Worm (Caenorhabditis elegans) whole organism, mixed stage, embryonic: ENCODE measurements around the gene T02B11.9.

Source experiments
- elt-3 ChIP-seq: fragments of 150-350 bp; optimal IDR thresholded peaks from 2 replicates; lab custom pipeline; 2014; ENCODE audit warnings: missing biosample characterization, missing genetic modification characterization
- lsy-2 ChIP-seq: fragments of 150-350 bp; optimal IDR thresholded peaks from 2 replicates; lab custom pipeline; 2014; ENCODE audit warnings: missing biosample characterization, missing genetic modification characterization
- pha-4 ChIP-seq: fragments of 150-350 bp; optimal IDR thresholded peaks from 2 replicates; lab custom pipeline; 2018; ENCODE audit warnings: missing biosample characterization, missing genetic modification reagents, missing genetic modification characterization
- snpc-4 ChIP-seq: fragments of 150-350 bp; optimal IDR thresholded peaks from 2 replicates; lab custom pipeline; 2014; ENCODE audit warnings: missing biosample characterization, missing genetic modification characterization
- unc-62 ChIP-seq: fragments of 150-350 bp; optimal IDR thresholded peaks from 2 replicates; lab custom pipeline; 2014; ENCODE audit warnings: missing biosample characterization, missing genetic modification reagents, missing genetic modification characterization

DNA sequence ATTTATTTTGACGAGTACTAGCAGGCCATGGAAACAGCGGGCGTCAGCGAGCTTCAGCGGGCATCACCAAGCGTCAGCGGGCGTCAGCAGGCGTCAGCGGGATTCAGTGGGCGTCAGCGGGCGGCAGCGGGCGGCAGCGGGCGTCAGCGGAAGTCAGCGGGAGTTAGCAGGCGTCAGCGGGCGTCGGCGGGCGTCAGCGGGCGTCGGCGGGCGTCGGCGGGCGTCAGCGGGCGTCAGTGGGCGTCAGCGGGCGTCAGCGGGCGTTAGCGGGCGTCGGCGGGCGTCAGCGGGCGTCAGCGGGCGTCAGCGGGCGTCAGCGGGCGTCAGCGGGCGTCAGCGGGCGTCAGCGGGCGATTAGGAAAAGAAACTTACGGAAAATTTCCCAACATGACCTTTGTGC lies 33.4 kb upstream of the T02B11.9 start:
- TF ChIP-seq pha-4 (tag; lab: Kevin White, UChicago) (no peak), snpc-4 (tag; lab: Kevin White, UChicago) (no peak), elt-3 (no peak), unc-62 (GFP tag; lab: Kevin White, UChicago) (no peak), lsy-2 (tag; lab: Kevin White, UChicago) (no peak)
